Fruit fly (Drosophila melanogaster): Measurements from ENCODE around the gene CG18231.

DNA sequence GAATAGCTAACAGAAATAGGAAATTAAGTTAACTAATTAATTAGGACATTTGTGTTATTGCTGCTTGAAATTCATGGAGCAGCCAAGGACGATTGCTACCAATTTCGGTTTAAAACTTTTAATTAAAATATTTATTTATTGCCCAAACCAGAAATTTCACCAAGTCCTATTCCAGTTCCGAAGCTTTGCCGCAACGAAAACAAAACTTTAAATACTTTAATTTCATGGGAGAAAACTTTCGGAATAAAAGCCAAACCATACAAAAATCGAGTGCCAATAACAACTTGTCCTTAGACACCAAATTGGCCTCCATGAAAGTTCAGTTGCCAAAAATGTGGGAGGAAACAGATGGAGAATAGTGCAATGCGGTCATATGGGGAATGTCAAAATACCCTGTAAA lies 36.0 kb downstream of the CG18231 start:
- TF ChIP-seq Smox (GFP tag; optimal IDR thresholded peaks at IDR 0.05) (no peak), net (GFP tag; optimal IDR thresholded peaks at IDR 0.05) (no peak)

All from whole organism, prepupa.